Worm (Caenorhabditis elegans): ENCODE results near the gene gst-34.

Gene gst-34

ce11 chrII:15175643-15176042 is 7.4 kb downstream of the gst-34 start, which contains the start of gene Y53F4B.36:
Gene Y53F4B.36 (plus strand): TSS chrII:15175943.
- no peak for TF ChIP-seq nhr-28 (tag; optimal IDR thresholded peaks at IDR 0.05)

ce11 chrII:15174915-15175548 is 8.0 kb downstream of the gst-34 start, which contains the start of gene gst-31:
Gene gst-31 (minus strand): TSS chrII:15174965.
- TF ChIP-seq ets-5 (GFP tag; IDR thresholded peaks at IDR 0.05) (no peak), ceh-82 (tag; optimal IDR thresholded peaks at IDR 0.05) (no peak), snu-23 (GFP tag; optimal IDR thresholded peaks at IDR 0.05) (peak; percentile 28), C04F5.9 (tag; optimal IDR thresholded peaks at IDR 0.05) (no peak), F16B12.6 (tag; optimal IDR thresholded peaks at IDR 0.05) (no peak), skn-1 (tag; optimal IDR thresholded peaks at IDR 0.05) (peak; percentile 88), lsy-2 (tag; optimal IDR thresholded peaks at IDR 0.05) (peak in 1 of 2 experiments; percentile 16), lin-14 (GFP tag; optimal IDR thresholded peaks at IDR 0.05) (peak; percentile 61), blmp-1 (tag; optimal IDR thresholded peaks at IDR 0.05) (peak; percentile 50), fkh-8 (tag; optimal IDR thresholded peaks at IDR 0.05) (peak; percentile 81), aha-1 (tag; optimal IDR thresholded peaks at IDR 0.05) (no peak)

ce11 chrII:15173174-15173573 is 9.9 kb downstream of the gst-34 start:
- TF ChIP-seq ceh-82 (tag; optimal IDR thresholded peaks at IDR 0.05) = peak; percentile 3 to 38 (median 17)
- no peak for TF ChIP-seq nhr-76 (tag; optimal IDR thresholded peaks at IDR 0.05)
- peak in 1 of 2 experiments; percentile 35 for TF ChIP-seq mdl-1 (tag; optimal IDR thresholded peaks at IDR 0.05)
- peak; percentile 1 to 41 for TF ChIP-seq lin-35 (GFP tag; optimal IDR thresholded peaks at IDR 0.05)
- no peak for TF ChIP-seq fkh-10 (GFP tag; optimal IDR thresholded peaks at IDR 0.05)
- peak; percentile 23 for TF ChIP-seq jun-1 (tag; optimal IDR thresholded peaks at IDR 0.05)
- no peak for TF ChIP-seq nhr-85 (tag)
- TF ChIP-seq ets-5 (GFP tag; IDR thresholded peaks at IDR 0.05) = no peak
- peak; percentile 11 for TF ChIP-seq snpc-4 (tag; optimal IDR thresholded peaks at IDR 0.05)
- no peak for TF ChIP-seq aly-2 (tag; optimal IDR thresholded peaks at IDR 0.05)
- no peak for TF ChIP-seq elt-2 (tag; optimal IDR thresholded peaks at IDR 0.05)
- TF ChIP-seq ceh-88 (GFP tag; IDR thresholded peaks at IDR 0.05) = no peak
- TF ChIP-seq snu-23 (GFP tag; optimal IDR thresholded peaks at IDR 0.05) = peak; percentile 40
- no peak for TF ChIP-seq vab-15 (tag; optimal IDR thresholded peaks at IDR 0.05)
- TF ChIP-seq nhr-12 (tag; optimal IDR thresholded peaks at IDR 0.05) = no peak
- no peak for TF ChIP-seq efl-3 (GFP tag; optimal IDR thresholded peaks at IDR 0.05)
- peak; percentile 23 for TF ChIP-seq nhr-237 (tag; optimal IDR thresholded peaks at IDR 0.05)
- TF ChIP-seq rnt-1 (tag; optimal IDR thresholded peaks at IDR 0.05) = peak; percentile 8
- TF ChIP-seq nhr-47 (tag; optimal IDR thresholded peaks at IDR 0.05) = peak; percentile 30
- TF ChIP-seq fkh-4 (tag; optimal IDR thresholded peaks at IDR 0.05; ENCODE audit: borderline replicate concordance) = no peak
- no peak for TF ChIP-seq C16A3.4 (tag; optimal IDR thresholded peaks at IDR 0.05)
- no peak for TF ChIP-seq pqm-1 (tag; optimal IDR thresholded peaks at IDR 0.05)
- TF ChIP-seq zip-4 (GFP tag; optimal IDR thresholded peaks at IDR 0.05) = peak; percentile 34
- TF ChIP-seq nhr-90 (tag; optimal IDR thresholded peaks at IDR 0.05; ENCODE audit: poor library complexity) = no peak
- no peak for TF ChIP-seq zag-1 (tag; optimal IDR thresholded peaks at IDR 0.05)
- TF ChIP-seq nhr-19 (GFP tag; conservative IDR thresholded peaks at IDR 0.05) = no peak
- no peak for TF ChIP-seq ztf-4 (tag; optimal IDR thresholded peaks at IDR 0.05)
- TF ChIP-seq irx-1 (tag; optimal IDR thresholded peaks at IDR 0.05) = no peak
- TF ChIP-seq hpl-2 (GFP tag; optimal IDR thresholded peaks at IDR 0.05) = no peak
- peak in 1 of 2 experiments; percentile 44 for TF ChIP-seq lsy-2 (tag; optimal IDR thresholded peaks at IDR 0.05)
- peak; percentile 25 for TF ChIP-seq dsc-1 (tag; optimal IDR thresholded peaks at IDR 0.05)
- TF ChIP-seq pag-3 (tag; optimal IDR thresholded peaks at IDR 0.05; ENCODE audit: borderline replicate concordance, insufficient read depth) = no peak
- no peak for TF ChIP-seq nhr-11 (tag; optimal IDR thresholded peaks at IDR 0.05)
- TF ChIP-seq C34B4.2 (tag; optimal IDR thresholded peaks at IDR 0.05) = no peak
- peak; percentile 62 for TF ChIP-seq ceh-8 (GFP tag; optimal IDR thresholded peaks at IDR 0.05)
- TF ChIP-seq skn-1 (tag; optimal IDR thresholded peaks at IDR 0.05) = peak; percentile 98
- peak; percentile 27 for TF ChIP-seq nhr-77 (tag; optimal IDR thresholded peaks at IDR 0.05)
- TF ChIP-seq lin-39 (tag; optimal IDR thresholded peaks at IDR 0.05) = no peak
- peak in 2 of 3 experiments; percentile 17 to 27 for TF ChIP-seq dpl-1 (GFP tag; optimal IDR thresholded peaks at IDR 0.05)
- TF ChIP-seq lin-15B (tag; optimal IDR thresholded peaks at IDR 0.05) = no peak
- TF ChIP-seq F16B12.6 (tag; optimal IDR thresholded peaks at IDR 0.05) = no peak
- peak; percentile 38 for TF ChIP-seq swsn-7 (tag; optimal IDR thresholded peaks at IDR 0.05)

Data from whole organism, L1 larva.